Worm (Caenorhabditis elegans) whole organism, early embryonic: Measurements from ENCODE around the gene gpa-3.
A peak's percentile ranks its signal among the peaks of the same experiment; 100 is the strongest.

ENCODE experiments used
- ama-1 ChIP-seq: fragments of 150-350 bp; optimal IDR thresholded peaks from 2 replicates; lab custom pipeline; 2014
- ceh-13 ChIP-seq: fragments of 200-800 bp; sonication (Bioruptor generic); optimal IDR thresholded peaks from 2 replicates; lab custom pipeline; 2018; ENCODE audit warnings: mild to moderate bottlenecking, missing genetic modification characterization, missing compliant biosample characterization
- flt-1 ChIP-seq: fragments of 200-800 bp; sonication (Bioruptor generic); IDR thresholded peaks from 2 replicates; pipeline ENCODE4 v1.3.6; 2022; ENCODE audit warnings: missing genetic modification characterization, missing compliant biosample characterization
- hmg-4 ChIP-seq: fragments of 200-800 bp; sonication (Bioruptor generic); optimal IDR thresholded peaks from 2 replicates; lab custom pipeline; 2018; ENCODE audit warnings: mild to moderate bottlenecking, missing genetic modification characterization, missing compliant biosample characterization
- hnd-1 ChIP-seq: sonication (generic microtip); optimal IDR thresholded peaks from 2 replicates; lab custom pipeline; 2016; ENCODE audit warnings: missing genetic modification characterization, missing compliant biosample characterization
- scrt-1 ChIP-seq: fragments of 200-800 bp; sonication (Bioruptor generic); IDR thresholded peaks from 2 replicates; pipeline ENCODE4 v1.3.6; 2022; ENCODE audit warnings: missing genetic modification characterization, missing compliant biosample characterization
- sea-1 ChIP-seq: fragments of 200-800 bp; sonication (Bioruptor generic); conservative IDR thresholded peaks from 2 replicates; pipeline ENCODE4 v1.3.6; 2022; ENCODE audit warnings: missing genetic modification characterization, missing compliant biosample characterization
- tbx-37 ChIP-seq: fragments of 200-800 bp; sonication (Bioruptor generic); conservative IDR thresholded peaks from 2 replicates; pipeline ENCODE4 v1.3.6; 2022; ENCODE audit warnings: missing genetic modification reagents, missing genetic modification characterization, missing compliant biosample characterization
- tra-4 ChIP-seq: sonication (generic microtip); optimal IDR thresholded peaks from 2 replicates; lab custom pipeline; 2017; ENCODE audit warnings: missing genetic modification characterization, missing compliant biosample characterization

DNA sequence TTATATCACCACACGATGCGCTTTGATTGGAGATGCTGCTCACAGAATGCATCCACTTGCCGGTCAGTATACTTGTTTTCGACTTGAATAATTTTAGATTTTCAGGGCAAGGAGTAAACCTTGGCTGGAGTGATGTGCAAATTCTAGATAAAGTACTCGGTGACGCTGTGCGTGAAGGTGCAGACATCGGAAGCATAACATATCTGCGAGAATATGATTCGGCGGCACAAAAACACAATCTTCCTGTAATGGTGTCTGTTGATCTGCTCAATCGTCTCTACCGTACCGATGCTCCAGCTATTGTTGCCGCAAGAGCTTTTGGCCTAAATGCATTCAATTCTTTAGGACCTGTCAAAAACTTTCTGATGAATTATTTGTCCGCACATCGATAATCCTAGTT, 21.1 kb downstream of the gpa-3 start:
- TF ChIP-seq ama-1 (lab: Kevin White, UChicago) (no peak), hnd-1 (no peak), hmg-4 (GFP tag; lab: Kevin White, UChicago) (no peak), flt-1 (GFP tag; lab: Robert Waterston, UW) (no peak), ceh-13 (GFP tag; lab: Kevin White, UChicago) (no peak), sea-1 (0 out of 2 replicates have a peak, but pooled peaks have one; percentile 12), tbx-37 (GFP tag; lab: Robert Waterston, UW) (no peak), tra-4 (tag; lab: Kevin White, UChicago) (no peak), scrt-1 (no peak)
